Fruit fly (Drosophila melanogaster) whole organism, wandering third instar larva: ENCODE measurements around the gene CG4914.

Source experiments
- Dfd ChIP-seq: fragments of >200 bp; optimal IDR thresholded peaks from 2 replicates; lab custom pipeline; 2017; ENCODE audit warnings: missing biosample characterization, missing genetic modification characterization
- GATAd ChIP-seq: sonication (Bioruptor generic); optimal IDR thresholded peaks from 2 replicates; lab custom pipeline; 2016; ENCODE audit warnings: missing biosample characterization, missing genetic modification characterization
- HLH106 ChIP-seq: fragments of 200-800 bp; optimal IDR thresholded peaks from 3 replicates; lab custom pipeline; 2019; ENCODE audit warnings: missing biosample characterization, mild to moderate bottlenecking, missing genetic modification characterization, moderate library complexity
- Hr78 ChIP-seq: fragments of >200 bp; optimal IDR thresholded peaks from 2 replicates; lab custom pipeline; 2017; ENCODE audit warnings: missing biosample characterization, missing genetic modification characterization
- Hr83 ChIP-seq: fragments of 200-300 bp; sonication (Bioruptor generic); optimal IDR thresholded peaks from 2 replicates; lab custom pipeline; 2016; ENCODE audit warnings: missing biosample characterization, mild to moderate bottlenecking, missing genetic modification characterization, moderate library complexity; ENCODE audit not compliant: poor library complexity, severe bottlenecking
- Jra ChIP-seq: sonication (Bioruptor generic); optimal IDR thresholded peaks from 2 replicates; lab custom pipeline; 2016; ENCODE audit warnings: missing biosample characterization, missing genetic modification characterization
- jim ChIP-seq: fragments of 175-275, 200-325 bp; sonication (Bioruptor generic); optimal IDR thresholded peaks from 2 replicates; lab custom pipeline; 2016; ENCODE audit warnings: missing biosample characterization, mild to moderate bottlenecking, missing genetic modification characterization
- lola ChIP-seq: fragments of >200 bp; optimal IDR thresholded peaks from 2 replicates; lab custom pipeline; 2017; ENCODE audit warnings: missing biosample characterization, missing genetic modification characterization
- rgr ChIP-seq: fragments of 200-800 bp; sonication (Bioruptor generic); optimal IDR thresholded peaks from 3 replicates; lab custom pipeline; 2016; ENCODE audit warnings: missing biosample characterization, mild to moderate bottlenecking, missing genetic modification characterization
- sage ChIP-seq: fragments of 200-800 bp; sonication (Bioruptor generic); optimal IDR thresholded peaks from 2 replicates; lab custom pipeline; 2016; ENCODE audit warnings: missing biosample characterization, mild to moderate bottlenecking, missing genetic modification characterization

DNA sequence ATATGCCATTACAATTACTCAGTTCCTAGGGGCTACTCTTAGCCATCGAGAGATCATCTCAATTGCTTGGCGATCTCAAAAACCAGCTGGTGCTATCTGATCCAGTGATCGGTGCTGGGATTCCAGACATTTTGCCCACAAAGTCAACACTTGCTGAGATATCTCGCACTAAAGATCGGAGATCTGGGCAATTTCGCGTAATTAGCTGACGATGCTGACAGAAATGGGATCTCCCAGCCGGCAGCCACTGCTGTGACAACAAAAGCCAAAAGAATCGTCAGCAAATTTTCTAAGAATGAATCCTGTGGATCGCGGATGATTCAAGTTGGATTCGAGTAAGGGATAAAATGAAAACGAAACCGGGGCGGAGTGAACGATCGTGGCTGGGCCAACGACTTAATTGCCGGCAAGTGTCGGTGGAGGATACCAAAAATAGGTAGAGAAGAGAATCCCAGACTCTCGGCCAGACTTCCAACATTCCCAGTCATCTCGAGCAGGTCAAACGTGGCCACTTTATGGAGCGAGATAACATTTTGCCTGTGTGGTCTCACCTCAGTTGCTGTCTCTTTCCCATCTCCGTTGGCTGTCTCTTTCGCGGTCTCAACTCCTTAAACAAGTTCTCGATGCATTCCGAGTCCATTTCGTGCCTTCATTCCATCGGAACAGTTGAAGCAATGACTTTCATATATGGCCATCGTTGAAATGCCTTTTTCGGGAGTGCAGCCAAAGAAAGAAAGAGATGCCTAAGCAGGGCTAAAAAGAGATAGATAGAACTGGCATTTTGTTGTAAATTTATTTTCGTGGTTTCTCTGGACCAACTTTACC is 40.0 kb downstream of the CG4914 start:
- TF ChIP-seq lola (GFP tag; lab: Kevin White, UChicago) (no peak), Hr78 (no peak), GATAd (no peak), Dfd (GFP tag; lab: Kevin White, UChicago) (no peak), rgr (GFP tag; lab: Kevin White, UChicago) (no peak), Jra (no peak), sage (GFP tag; lab: Kevin White, UChicago) (no peak), HLH106 (tag; lab: Kevin White, UChicago) (no peak), Hr83 (GFP tag; lab: Kevin White, UChicago) (no peak), jim (no peak)
